Fruit fly (Drosophila melanogaster) whole organism, prepupa: ENCODE results near the gene CG31787.

Source experiments
- Blimp-1 ChIP-seq: fragments of 200-800 bp; sonication (Bioruptor generic); optimal IDR thresholded peaks from 3 replicates; lab custom pipeline; 2017; ENCODE audit warnings: missing biosample characterization, missing genetic modification characterization, mild to moderate bottlenecking, moderate library complexity, missing genetic modification reagents
- CG10631 ChIP-seq: fragments of 200-800 bp; sonication (Bioruptor generic); optimal IDR thresholded peaks from 2 replicates; lab custom pipeline; 2016; ENCODE audit warnings: missing biosample characterization, missing genetic modification characterization
- CG10669 ChIP-seq: fragments of 200-800 bp; sonication (Bioruptor generic); optimal IDR thresholded peaks from 3 replicates; lab custom pipeline; 2018; ENCODE audit warnings: missing biosample characterization, mild to moderate bottlenecking, missing genetic modification characterization, moderate library complexity
- CG11762 ChIP-seq: fragments of 200-800 bp; sonication (Bioruptor generic); optimal IDR thresholded peaks from 3 replicates; lab custom pipeline; 2016; ENCODE audit warnings: missing biosample characterization, missing genetic modification characterization; ENCODE audit not compliant: insufficient read depth
- CG11902 ChIP-seq: fragments of 200-800 bp; sonication (Bioruptor generic); optimal IDR thresholded peaks from 3 replicates; lab custom pipeline; 2016; ENCODE audit warnings: missing biosample characterization, missing genetic modification characterization
- CG16779 ChIP-seq: fragments of 200-800 bp; sonication (Bioruptor generic); optimal IDR thresholded peaks from 3 replicates; lab custom pipeline; 2017; ENCODE audit warnings: missing biosample characterization, mild to moderate bottlenecking, missing genetic modification characterization
- CG3032 ChIP-seq: fragments of 200-800 bp; optimal IDR thresholded peaks from 2 replicates; lab custom pipeline; 2019; ENCODE audit warnings: missing biosample characterization, mild to moderate bottlenecking, missing genetic modification characterization, moderate library complexity
- CG31627 ChIP-seq: fragments of 200-800 bp; sonication (Bioruptor generic); optimal IDR thresholded peaks from 3 replicates; lab custom pipeline; 2016; ENCODE audit warnings: missing biosample characterization, missing genetic modification characterization
- CG32006 ChIP-seq: fragments of 200-800 bp; sonication (Bioruptor generic); optimal IDR thresholded peaks from 3 replicates; lab custom pipeline; 2017; ENCODE audit warnings: missing biosample characterization, mild to moderate bottlenecking, missing genetic modification characterization
- CG3919 ChIP-seq: fragments of 200-800 bp; sonication (Bioruptor generic); optimal IDR thresholded peaks from 3 replicates; lab custom pipeline; 2016; ENCODE audit warnings: missing biosample characterization, missing genetic modification characterization
- CG6163 ChIP-seq: fragments of 200-800 bp; sonication (Bioruptor generic); IDR thresholded peaks from 3 replicates; pipeline ENCODE4 v1.3.6; 2022; ENCODE audit warnings: missing biosample characterization, missing genetic modification characterization
- CG6276 ChIP-seq: fragments of 200-800 bp; sonication (Bioruptor generic); optimal IDR thresholded peaks from 2 replicates; lab custom pipeline; 2017; ENCODE audit warnings: missing biosample characterization, mild to moderate bottlenecking, missing genetic modification characterization
- CG6792 ChIP-seq: fragments of 200-800 bp; sonication (Bioruptor generic); optimal IDR thresholded peaks from 3 replicates; lab custom pipeline; 2016; ENCODE audit warnings: missing biosample characterization, missing genetic modification characterization
- CG6808 ChIP-seq: fragments of 200-800 bp; sonication (Bioruptor generic); optimal IDR thresholded peaks from 3 replicates; lab custom pipeline; 2017; ENCODE audit warnings: missing biosample characterization, missing genetic modification characterization, mild to moderate bottlenecking, moderate library complexity, missing genetic modification reagents
- CG8119 ChIP-seq: fragments of 200-800 bp; sonication (Bioruptor generic); IDR thresholded peaks from 3 replicates; pipeline ENCODE4 v1.3.6; 2022; ENCODE audit warnings: missing biosample characterization, missing genetic modification characterization
- CG8319 ChIP-seq: fragments of 200-800 bp; sonication (Bioruptor generic); optimal IDR thresholded peaks from 3 replicates; lab custom pipeline; 2016; ENCODE audit warnings: missing biosample characterization, missing genetic modification characterization
- CG8632 ChIP-seq: fragments of 200-800 bp; sonication (Bioruptor generic); optimal IDR thresholded peaks from 3 replicates; lab custom pipeline; 2016; ENCODE audit warnings: missing biosample characterization, missing genetic modification characterization
- CG9139 ChIP-seq: fragments of 200-800 bp; sonication (Bioruptor generic); optimal IDR thresholded peaks from 3 replicates; lab custom pipeline; 2017; ENCODE audit warnings: missing biosample characterization, mild to moderate bottlenecking, missing genetic modification characterization
- Eip75B ChIP-seq: fragments of 200-800 bp; sonication (Bioruptor generic); optimal IDR thresholded peaks from 3 replicates; lab custom pipeline; 2016; ENCODE audit warnings: missing biosample characterization, missing genetic modification characterization
- Eip78C ChIP-seq: fragments of 200-800 bp; sonication (Bioruptor generic); peaks from one replicate; lab custom pipeline; 2016; ENCODE audit warnings: missing biosample characterization, missing genetic modification characterization
- Gug ChIP-seq: fragments of 200-800 bp; sonication (Bioruptor generic); IDR thresholded peaks from 2 replicates; pipeline ENCODE4 v1.3.6; 2022; ENCODE audit warnings: missing biosample characterization, missing genetic modification characterization
- Hr38 ChIP-seq: sonication (Bioruptor generic); optimal IDR thresholded peaks from 2 replicates; lab custom pipeline; 2016; ENCODE audit warnings: missing biosample characterization, missing genetic modification characterization
- Hr39 ChIP-seq: fragments of 200-800 bp; sonication (Bioruptor generic); optimal IDR thresholded peaks from 2 replicates; lab custom pipeline; 2016; ENCODE audit warnings: missing biosample characterization, missing genetic modification characterization
- Hr4 ChIP-seq: fragments of 200-800 bp; sonication (Bioruptor generic); optimal IDR thresholded peaks from 3 replicates; lab custom pipeline; 2016; ENCODE audit warnings: missing biosample characterization, missing genetic modification characterization
- Lpt ChIP-seq: fragments of 200-800 bp; sonication (Bioruptor generic); optimal IDR thresholded peaks from 3 replicates; lab custom pipeline; 2016; ENCODE audit warnings: missing biosample characterization, missing genetic modification characterization
- OdsH ChIP-seq: fragments of 200-800 bp; sonication (Bioruptor generic); optimal IDR thresholded peaks from 3 replicates; lab custom pipeline; 2016; ENCODE audit warnings: missing biosample characterization, missing genetic modification characterization
- Smox ChIP-seq: fragments of 200-800 bp; sonication (Bioruptor generic); optimal IDR thresholded peaks from 3 replicates; lab custom pipeline; 2016; ENCODE audit warnings: missing biosample characterization, missing genetic modification characterization
- Sox102F ChIP-seq: fragments of 200-800 bp; sonication (Bioruptor generic); optimal IDR thresholded peaks from 2 replicates; lab custom pipeline; 2016; ENCODE audit warnings: missing biosample characterization, mild to moderate bottlenecking, missing genetic modification characterization
- achi ChIP-seq: fragments of 200-800 bp; sonication (Bioruptor generic); optimal IDR thresholded peaks from 3 replicates; lab custom pipeline; 2016; ENCODE audit warnings: missing biosample characterization, missing genetic modification characterization
- cyc ChIP-seq: fragments of 200-800 bp; sonication (Bioruptor generic); optimal IDR thresholded peaks from 3 replicates; lab custom pipeline; 2016; ENCODE audit warnings: missing biosample characterization, missing genetic modification characterization
- eg ChIP-seq: fragments of 200-800 bp; sonication (Bioruptor generic); IDR thresholded peaks from 3 replicates; pipeline ENCODE4 v1.3.6; 2022; ENCODE audit warnings: missing biosample characterization, missing genetic modification characterization
- esn ChIP-seq: fragments of 200-800 bp; sonication (Bioruptor generic); optimal IDR thresholded peaks from 2 replicates; lab custom pipeline; 2016; ENCODE audit warnings: missing biosample characterization, mild to moderate bottlenecking, missing genetic modification characterization, moderate library complexity
- fd85E ChIP-seq: fragments of 200-800 bp; sonication (Bioruptor generic); optimal IDR thresholded peaks from 3 replicates; lab custom pipeline; 2016; ENCODE audit warnings: missing biosample characterization, missing genetic modification characterization
- fkh ChIP-seq: fragments of 200-800 bp; sonication (Bioruptor generic); optimal IDR thresholded peaks from 3 replicates; lab custom pipeline; 2017; ENCODE audit warnings: missing biosample characterization, mild to moderate bottlenecking, missing genetic modification characterization, moderate library complexity
- net ChIP-seq: fragments of 200-800 bp; sonication (Bioruptor generic); optimal IDR thresholded peaks from 3 replicates; lab custom pipeline; 2016; ENCODE audit warnings: missing biosample characterization, missing genetic modification characterization
- pdm3 ChIP-seq: fragments of 200-800 bp; sonication (Bioruptor generic); optimal IDR thresholded peaks from 3 replicates; lab custom pipeline; 2016; ENCODE audit warnings: missing biosample characterization, missing genetic modification characterization
- salr ChIP-seq, 2 experiments: fragments of 200-800 bp; sonication (Bioruptor generic); optimal IDR thresholded peaks; 3 replicates each; lab custom pipeline; 2016 to 2018; ENCODE audit warnings: missing biosample characterization in 2 of 2, missing genetic modification characterization in 2 of 2, mild to moderate bottlenecking in 1 of 2
- spab ChIP-seq: fragments of 200-800 bp; sonication (Bioruptor generic); optimal IDR thresholded peaks from 2 replicates; lab custom pipeline; 2017; ENCODE audit warnings: missing biosample characterization, mild to moderate bottlenecking, missing genetic modification characterization, missing genetic modification reagents
- vri ChIP-seq: fragments of 200-800 bp; sonication (Bioruptor generic); optimal IDR thresholded peaks from 3 replicates; lab custom pipeline; 2016; ENCODE audit warnings: missing biosample characterization, mild to moderate bottlenecking, missing genetic modification characterization

CG31787 gene

dm6 chr2L:18310489-18310888 lies 25.0 kb upstream of the CG31787 start (continued):
- peak; percentile 78 for TF ChIP-seq CG6276
- no peak for TF ChIP-seq fkh
- TF ChIP-seq cyc = peak; percentile 57
- peak; percentile 64 for TF ChIP-seq CG31627
- TF ChIP-seq CG9139 (GFP tag; lab: Kevin White, UChicago) = peak; percentile 35
- TF ChIP-seq achi = peak; percentile 82
- TF ChIP-seq CG8319 (GFP tag; lab: Kevin White, UChicago) = peak; percentile 60
- TF ChIP-seq esn = peak; percentile 88

DNA sequence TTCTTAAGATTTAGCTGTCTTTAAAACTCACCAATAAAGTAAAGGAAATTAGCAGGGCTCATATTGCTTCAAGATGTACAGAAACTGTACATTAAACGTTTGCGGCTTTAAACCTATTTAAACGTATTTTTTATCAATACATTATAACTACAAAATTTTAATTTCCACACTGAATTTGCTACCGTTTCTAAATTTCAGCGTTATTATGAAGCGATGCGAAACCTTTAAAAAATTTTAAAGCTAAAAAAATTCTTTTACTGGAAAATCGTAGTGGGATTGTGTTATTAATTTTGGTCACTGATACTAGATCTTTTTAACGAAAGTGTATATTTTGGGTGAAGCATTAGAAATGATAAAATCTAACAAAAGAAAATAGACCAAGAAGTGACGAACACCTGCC lies 23.8 kb upstream of the CG31787 start, which contains the start of gene CG43354:
Gene CG43354 (minus strand): TSS at position 101 of the 400 bp plus-strand sequence.
- TF ChIP-seq Hr39 (GFP tag; lab: Kevin White, UChicago) (no peak), CG8632 (GFP tag; lab: Kevin White, UChicago) (no peak), CG3919 (GFP tag; lab: Kevin White, UChicago) (no peak), Eip78C (peak; percentile 12), salr (GFP tag; optimal IDR thresholded peaks at IDR 0.05; lab: Kevin White, UChicago) (no peak), CG3032 (tag; lab: Kevin White, UChicago) (no peak), Blimp-1 (GFP tag; lab: Kevin White, UChicago) (no peak), fd85E (no peak), Gug (GFP tag; lab: Robert Waterston, UW) (no peak)

DNA sequence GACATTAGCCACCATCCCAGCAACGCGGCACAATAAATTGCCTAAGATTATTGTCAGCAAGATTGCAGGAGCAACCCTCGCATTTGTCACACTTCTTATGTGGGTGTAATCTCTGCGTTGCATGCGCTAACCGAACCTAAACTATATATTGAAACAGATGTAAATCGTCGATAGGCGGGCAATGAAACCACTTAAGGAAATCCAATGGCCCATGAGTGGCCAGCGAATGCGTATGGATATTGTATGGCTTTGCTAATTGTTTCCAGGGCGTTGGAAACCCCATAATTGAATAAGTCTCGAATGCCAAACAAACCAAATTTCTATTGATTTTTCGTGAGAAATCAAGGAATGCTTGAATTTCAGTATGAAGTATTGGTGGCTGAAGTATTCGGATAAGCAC lies 23.1 kb upstream of the CG31787 start:
- TF ChIP-seq vri (GFP tag; lab: Kevin White, UChicago) (no peak), CG32006 (no peak), CG10669 (GFP tag; lab: Kevin White, UChicago) (no peak), CG9139 (GFP tag; lab: Kevin White, UChicago) (no peak), Gug (GFP tag; lab: Robert Waterston, UW) (no peak), Hr39 (GFP tag; lab: Kevin White, UChicago) (no peak), Hr4 (GFP tag; lab: Kevin White, UChicago) (no peak), Smox (GFP tag; lab: Kevin White, UChicago) (no peak), CG11762 (GFP tag; lab: Kevin White, UChicago) (no peak)

- TF ChIP-seq Eip78C = peak; percentile 61
- no peak for TF ChIP-seq net (GFP tag; lab: Kevin White, UChicago)
- no peak for TF ChIP-seq Hr4 (GFP tag; lab: Kevin White, UChicago)
- no peak for TF ChIP-seq Sox102F (GFP tag; lab: Kevin White, UChicago)
- no peak for TF ChIP-seq CG6163
- TF ChIP-seq, all 60 proteins: peak for 1
Measured at dm6 chr2L:18307823-18308222, 22.3 kb upstream of the CG31787 start.

dm6 chr2L:18305057-18305829 lies 19.7 kb upstream of the CG31787 start:
- TF ChIP-seq CG11902 (GFP tag; lab: Kevin White, UChicago) (no peak), spab (peak; percentile 28), CG6163 (no peak), OdsH (GFP tag; lab: Kevin White, UChicago) (peak; percentile 23), CG10631 (GFP tag; lab: Kevin White, UChicago) (peak; percentile 41), CG3032 (tag; lab: Kevin White, UChicago) (peak; percentile 34), Hr4 (GFP tag; lab: Kevin White, UChicago) (no peak), CG8119 (GFP tag; lab: Robert Waterston, UW) (0 out of 3 replicates have a peak, but pooled peaks have one; percentile 25), CG3919 (GFP tag; lab: Kevin White, UChicago) (peak; percentile 12), pdm3 (GFP tag; lab: Kevin White, UChicago) (no peak), Lpt (GFP tag; lab: Kevin White, UChicago) (no peak), Eip78C (peak; percentile 45), CG32006 (peak; percentile 36), CG6792 (GFP tag; lab: Kevin White, UChicago) (no peak), Eip75B (GFP tag; lab: Kevin White, UChicago) (no peak), CG6808 (peak; percentile 20), CG16779 (tag; lab: Kevin White, UChicago) (no peak), Hr38 (no peak), vri (GFP tag; lab: Kevin White, UChicago) (no peak), CG6276 (no peak), eg (GFP tag; lab: Robert Waterston, UW) (no peak)
